Fruit fly (Drosophila melanogaster): Measurements from ENCODE around the gene pasi2.

dm6 chr3R:9331861-9332260 is 3.1 kb upstream of the pasi2 start, which contains the start of gene CG16749:
- TF ChIP-seq CG8478 (optimal IDR thresholded peaks at IDR 0.05) (no peak), CTCF (optimal IDR thresholded peaks at IDR 0.05) (no peak)

Measured in S2 (cell line).